Fruit fly (Drosophila melanogaster): ENCODE data around the gene CG6028.

The CG6028 gene

dm6 chr3R:21992909-21993308, 32.4 kb downstream of the CG6028 start:
- no peak for TF ChIP-seq noc (tag; optimal IDR thresholded peaks at IDR 0.05)

DNA sequence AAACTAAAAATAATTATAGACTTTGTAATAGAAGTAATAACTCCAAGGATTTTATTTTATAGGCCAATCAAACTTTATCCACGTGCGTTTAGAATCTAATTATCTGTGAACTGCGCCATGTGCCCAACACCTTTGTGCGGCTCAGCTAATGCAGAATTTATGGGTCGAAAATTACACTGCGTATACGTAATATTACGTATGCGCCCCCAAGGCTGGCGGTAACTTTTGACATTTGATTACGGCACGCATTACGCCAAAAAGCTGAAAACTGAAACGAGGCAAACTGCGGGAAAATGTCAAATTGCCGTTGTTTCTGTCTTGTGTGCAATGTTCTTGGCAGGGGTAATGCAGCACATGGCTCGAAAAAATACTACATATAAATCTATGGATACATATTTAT, 33.7 kb downstream of the CG6028 start:
- TF ChIP-seq noc (tag; optimal IDR thresholded peaks at IDR 0.05) = no peak

- TF ChIP-seq noc (tag; optimal IDR thresholded peaks at IDR 0.05) = no peak
These were observed 35.5 kb downstream of the CG6028 start for dm6 chr3R:21989770-21990169.

DNA sequence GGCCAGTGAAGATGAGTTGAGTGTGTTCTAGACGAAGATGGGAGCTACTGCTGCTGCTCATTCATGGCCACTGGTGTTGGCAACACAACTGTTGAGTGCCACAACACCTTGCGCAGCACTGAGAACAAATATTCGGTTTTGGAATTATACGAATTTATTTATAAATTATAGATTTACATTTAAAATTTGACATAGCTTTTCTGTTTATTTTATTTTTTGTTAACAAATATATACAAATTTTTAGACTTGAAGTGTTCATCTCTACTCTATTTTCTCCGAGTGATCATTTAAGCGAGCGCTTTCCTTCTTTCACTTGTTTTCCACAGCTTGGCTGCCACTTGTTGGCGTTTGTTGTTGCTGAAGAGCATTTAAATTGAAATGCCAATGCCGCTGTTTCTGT, 37.8 kb downstream of the CG6028 start:
- no peak for TF ChIP-seq noc (tag; optimal IDR thresholded peaks at IDR 0.05)

dm6 chr3R:21979386-21979785, 45.9 kb downstream of the CG6028 start:
- TF ChIP-seq noc (tag; optimal IDR thresholded peaks at IDR 0.05) = no peak

- no peak for TF ChIP-seq noc (tag; optimal IDR thresholded peaks at IDR 0.05)
These were observed 47.5 kb downstream of the CG6028 start for dm6 chr3R:21977784-21978183.

DNA sequence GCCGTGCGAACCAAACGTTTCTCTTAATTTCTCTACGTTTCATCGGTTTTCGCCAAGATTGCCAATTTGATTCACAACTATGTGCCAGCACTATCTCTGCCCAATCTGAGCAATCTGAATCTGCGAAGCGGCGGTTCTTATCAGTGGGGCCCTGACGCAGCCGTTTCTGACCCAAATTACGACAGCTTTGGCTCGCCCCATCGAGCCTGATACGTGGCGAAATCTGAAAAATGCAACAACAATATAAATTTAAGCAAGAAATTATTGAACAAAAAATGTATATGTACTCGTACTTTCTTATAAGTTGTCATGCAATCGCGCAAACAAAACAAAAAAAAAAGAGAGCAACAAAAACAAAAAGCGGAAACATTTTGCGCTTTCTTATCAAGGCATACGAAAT, 48.4 kb downstream of the CG6028 start:
- TF ChIP-seq noc (tag; optimal IDR thresholded peaks at IDR 0.05) = no peak

dm6 chr3R:21976355-21976858, 48.9 kb downstream of the CG6028 start:
- no peak for TF ChIP-seq noc (tag; optimal IDR thresholded peaks at IDR 0.05)
